Worm (Caenorhabditis elegans) whole organism, midembryonic: ENCODE data around the gene fbxl-1.

Experiments
- cog-1 ChIP-seq: sonication (generic microtip); optimal IDR thresholded peaks from 2 replicates; lab custom pipeline; 2016; ENCODE audit warnings: missing genetic modification characterization, missing compliant biosample characterization
- flt-1 ChIP-seq: fragments of 200-800 bp; sonication (Bioruptor generic); IDR thresholded peaks from 2 replicates; pipeline ENCODE4 v1.3.6; 2022; ENCODE audit warnings: missing genetic modification characterization, missing compliant biosample characterization
- klf-2 ChIP-seq: fragments of 200-800 bp; sonication (Bioruptor generic); conservative IDR thresholded peaks from 2 replicates; pipeline ENCODE4 v1.3.6; 2022; ENCODE audit warnings: missing genetic modification reagents, missing genetic modification characterization, missing compliant biosample characterization
- med-1 ChIP-seq: sonication (generic microtip); optimal IDR thresholded peaks from 2 replicates; lab custom pipeline; 2017; ENCODE audit warnings: missing genetic modification characterization, mild to moderate bottlenecking, missing compliant biosample characterization, antibody characterized with exemption, missing genetic modification reagents; ENCODE audit not compliant: insufficient read depth
- ztf-23 ChIP-seq: fragments of 200-800 bp; sonication (Bioruptor generic); IDR thresholded peaks from 2 replicates; pipeline ENCODE4 v1.3.6; 2022; ENCODE audit warnings: missing genetic modification reagents, missing genetic modification characterization, missing compliant biosample characterization

DNA sequence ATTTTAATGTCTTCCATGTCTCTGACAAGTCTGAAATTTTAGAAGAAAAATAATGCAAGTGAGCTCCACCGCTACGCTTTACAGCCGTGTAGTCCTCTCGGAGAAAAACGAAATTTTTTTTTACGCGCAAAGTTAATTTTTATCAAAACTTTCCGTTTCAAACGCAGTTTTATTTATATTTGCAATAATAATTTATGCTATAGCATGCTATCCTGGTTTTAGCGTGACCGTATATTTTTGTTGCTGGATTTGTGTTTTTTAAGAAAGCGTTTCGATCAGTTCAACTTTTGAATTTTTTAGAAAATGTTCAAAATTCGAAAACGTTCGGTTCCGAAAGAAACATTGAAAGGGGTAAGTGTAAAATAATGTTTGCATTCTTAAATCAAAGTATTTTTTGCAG is 35.9 kb upstream of the fbxl-1 start, which contains the start of gene C50C3.1:
- TF ChIP-seq ztf-23 (GFP tag; lab: Robert Waterston, UW): no peak
- TF ChIP-seq med-1 (GFP tag; lab: Kevin White, UChicago): no peak
- TF ChIP-seq flt-1: no peak
- TF ChIP-seq klf-2 (GFP tag; lab: Robert Waterston, UW): no peak
- no peak for TF ChIP-seq cog-1 (tag; lab: Kevin White, UChicago)
